Fruit fly (Drosophila melanogaster) whole organism, embryonic: Measurements from ENCODE around the gene Mob3.
A peak's percentile ranks its signal among the peaks of the same experiment; 100 is the strongest.

Source experiments
- BEAF-32 ChIP-seq: fragments of 200-800 bp; sonication (Bioruptor generic); optimal IDR thresholded peaks from 3 replicates; lab custom pipeline; 2017; ENCODE audit warnings: missing biosample characterization, missing genetic modification characterization, mild to moderate bottlenecking, moderate library complexity, missing genetic modification reagents
- CG10321 ChIP-seq: fragments of 200-800 bp; sonication (Bioruptor generic); IDR thresholded peaks from 2 replicates; pipeline ENCODE4 v1.3.6; 2022; ENCODE audit warnings: missing biosample characterization, missing genetic modification characterization
- CG12155 ChIP-seq: fragments of 200-800 bp; sonication (Bioruptor generic); optimal IDR thresholded peaks from 3 replicates; lab custom pipeline; 2016; ENCODE audit warnings: missing biosample characterization, missing genetic modification characterization
- CG12219 ChIP-seq: fragments of 200-800 bp; sonication (Bioruptor generic); optimal IDR thresholded peaks from 3 replicates; lab custom pipeline; 2018; ENCODE audit warnings: missing biosample characterization, mild to moderate bottlenecking, missing genetic modification characterization
- CG12299 ChIP-seq: fragments of 200-800 bp; sonication (Bioruptor generic); optimal IDR thresholded peaks from 2 replicates; lab custom pipeline; 2018; ENCODE audit warnings: missing biosample characterization, mild to moderate bottlenecking, missing genetic modification characterization
- CG15479 ChIP-seq: fragments of 200-800 bp; sonication (Bioruptor generic); optimal IDR thresholded peaks from 3 replicates; lab custom pipeline; 2019; ENCODE audit warnings: missing biosample characterization, mild to moderate bottlenecking, missing genetic modification characterization, moderate library complexity
- CG16813 ChIP-seq: fragments of 200-800 bp; sonication (Bioruptor generic); IDR thresholded peaks from 3 replicates; pipeline ENCODE4 v1.3.6; 2022; ENCODE audit warnings: missing biosample characterization, missing genetic modification characterization; ENCODE audit not compliant: partially characterized antibody
- CG17186 ChIP-seq: fragments of 200-800 bp; sonication (Bioruptor generic); optimal IDR thresholded peaks from 3 replicates; lab custom pipeline; 2017; ENCODE audit warnings: missing biosample characterization, missing genetic modification reagents, missing genetic modification characterization
- CG17359 ChIP-seq: fragments of 200-800 bp; sonication (Bioruptor generic); optimal IDR thresholded peaks from 3 replicates; lab custom pipeline; 2018; ENCODE audit warnings: missing biosample characterization, mild to moderate bottlenecking, missing genetic modification characterization, moderate library complexity
- CG18476 ChIP-seq: fragments of 200-800 bp; sonication (Bioruptor generic); optimal IDR thresholded peaks from 2 replicates; lab custom pipeline; 2016; ENCODE audit warnings: missing biosample characterization, mild to moderate bottlenecking, missing genetic modification characterization
- CG2199 ChIP-seq: fragments of 200-800 bp; sonication (Bioruptor generic); IDR thresholded peaks from 3 replicates; pipeline ENCODE4 v1.3.6; 2022; ENCODE audit warnings: missing biosample characterization, missing genetic modification characterization
- CG30020 ChIP-seq: fragments of 200-800 bp; optimal IDR thresholded peaks from 2 replicates; lab custom pipeline; 2019; ENCODE audit warnings: missing biosample characterization, mild to moderate bottlenecking, missing genetic modification characterization, moderate library complexity
- CG3281 ChIP-seq: fragments of 200-800 bp; sonication (Bioruptor generic); optimal IDR thresholded peaks from 3 replicates; lab custom pipeline; 2017; ENCODE audit warnings: missing biosample characterization, mild to moderate bottlenecking, missing genetic modification characterization
- CG33213 ChIP-seq: fragments of 200-800 bp; sonication (Bioruptor generic); optimal IDR thresholded peaks from 3 replicates; lab custom pipeline; 2016; ENCODE audit warnings: missing biosample characterization, missing genetic modification characterization
- CG5180 ChIP-seq: fragments of 200-800 bp; sonication (Bioruptor generic); optimal IDR thresholded peaks from 3 replicates; lab custom pipeline; 2017; ENCODE audit warnings: missing biosample characterization, missing genetic modification characterization, mild to moderate bottlenecking, moderate library complexity, missing genetic modification reagents
- CG6272 ChIP-seq: fragments of 200-800 bp; sonication (Bioruptor generic); IDR thresholded peaks from 2 replicates; pipeline ENCODE4 v1.3.6; 2022; ENCODE audit warnings: missing biosample characterization, missing genetic modification characterization
- CG6813 ChIP-seq: fragments of 200-800 bp; sonication (Bioruptor generic); optimal IDR thresholded peaks from 2 replicates; lab custom pipeline; 2017; ENCODE audit warnings: missing biosample characterization, missing genetic modification characterization, mild to moderate bottlenecking, moderate library complexity, missing genetic modification reagents
- D ChIP-seq, 2 experiments: fragments of 200-800 bp in 1 of 2; fragments of >200 bp in 1 of 2; sonication (Bioruptor generic) in 1 of 2; optimal IDR thresholded peaks; 2 replicates in 1 of 2; 3 replicates in 1 of 2; lab custom pipeline; 2017; ENCODE audit warnings: mild to moderate bottlenecking in 1 of 2, missing biosample characterization in 1 of 2, missing genetic modification characterization in 1 of 2, missing genetic modification reagents in 1 of 2
- D19A ChIP-seq: fragments of 200-800 bp; optimal IDR thresholded peaks from 3 replicates; lab custom pipeline; 2019; ENCODE audit warnings: missing biosample characterization, mild to moderate bottlenecking, missing genetic modification characterization, moderate library complexity
- Ets97D ChIP-seq: fragments of 200-800 bp; sonication (Bioruptor generic); optimal IDR thresholded peaks from 3 replicates; lab custom pipeline; 2016; ENCODE audit warnings: missing biosample characterization, missing genetic modification characterization
- HLH3B ChIP-seq: fragments of 200-800 bp; sonication (Bioruptor generic); IDR thresholded peaks from 2 replicates; pipeline ENCODE4 v1.3.6; 2022; ENCODE audit warnings: missing biosample characterization, missing genetic modification characterization
- Max ChIP-seq: fragments of 200-800 bp; sonication (Bioruptor generic); optimal IDR thresholded peaks from 2 replicates; lab custom pipeline; 2016; ENCODE audit warnings: missing biosample characterization, mild to moderate bottlenecking, missing genetic modification characterization
- Med ChIP-seq: fragments of 200-800 bp; sonication (Bioruptor generic); peaks from one replicate; lab custom pipeline; 2016; ENCODE audit warnings: missing biosample characterization, missing genetic modification characterization, mild to moderate bottlenecking, inconsistent platforms, moderate library complexity
- Opbp ChIP-seq: fragments of 200-800 bp; sonication (Bioruptor generic); IDR thresholded peaks from 3 replicates; pipeline ENCODE4 v1.3.6; 2022; ENCODE audit warnings: missing biosample characterization, missing genetic modification characterization; ENCODE audit not compliant: partially characterized antibody
- Optix ChIP-seq: fragments of 200-800 bp; sonication (Bioruptor generic); IDR thresholded peaks from 3 replicates; pipeline ENCODE4 v1.3.6; 2022; ENCODE audit warnings: missing biosample characterization, missing genetic modification characterization
- Pdp1 ChIP-seq, 2 experiments: fragments of 200-800 bp; sonication (Bioruptor generic); optimal IDR thresholded peaks; 3 replicates each; lab custom pipeline; 2016; ENCODE audit warnings: missing biosample characterization in 2 of 2, missing genetic modification characterization in 2 of 2, mild to moderate bottlenecking in 1 of 2, moderate library complexity in 1 of 2
- Ravus ChIP-seq: fragments of 200-800 bp; sonication (Bioruptor generic); IDR thresholded peaks from 2 replicates; pipeline ENCODE4 v1.3.6; 2022; ENCODE audit warnings: missing biosample characterization, missing genetic modification characterization
- Rfx ChIP-seq: fragments of 200-800 bp; sonication (Bioruptor generic); IDR thresholded peaks from 2 replicates; pipeline ENCODE4 v1.3.6; 2022; ENCODE audit warnings: missing biosample characterization, missing genetic modification characterization
- Sry-β ChIP-seq: fragments of 200-800 bp; sonication (Bioruptor generic); optimal IDR thresholded peaks from 2 replicates; lab custom pipeline; 2018; ENCODE audit warnings: missing biosample characterization, mild to moderate bottlenecking, missing genetic modification characterization, moderate library complexity
- Tbp ChIP-seq: fragments of >200 bp; optimal IDR thresholded peaks from 2 replicates; lab custom pipeline; 2018; ENCODE audit warnings: missing biosample characterization, missing genetic modification characterization
- Trl ChIP-seq, 3 experiments: fragments of >200 bp in 2 of 3; fragments of 200-800 bp in 1 of 3; sonication (Bioruptor generic) in 1 of 3; optimal IDR thresholded peaks; 2 replicates in 1 of 3; 3 replicates in 2 of 3; lab custom pipeline; 2016 to 2017; ENCODE audit warnings: missing biosample characterization in 1 of 3, missing genetic modification characterization in 1 of 3
- ab ChIP-seq: fragments of 200-800 bp; sonication (Bioruptor generic); optimal IDR thresholded peaks from 2 replicates; lab custom pipeline; 2016; ENCODE audit warnings: missing biosample characterization, missing genetic modification characterization
- cad ChIP-seq: fragments of >200 bp; optimal IDR thresholded peaks from 2 replicates; lab custom pipeline; 2017; ENCODE audit warnings: missing biosample characterization, missing genetic modification characterization
- eve ChIP-seq, 2 experiments: fragments of >200 bp; optimal IDR thresholded peaks; 2 replicates each; lab custom pipeline; 2017; ENCODE audit warnings: missing biosample characterization in 2 of 2, missing genetic modification characterization in 2 of 2
- exex ChIP-seq: fragments of 200-800 bp; sonication (Bioruptor generic); optimal IDR thresholded peaks from 4 replicates; lab custom pipeline; 2018; ENCODE audit warnings: missing biosample characterization, mild to moderate bottlenecking, missing genetic modification characterization, moderate library complexity
- gfzf ChIP-seq: fragments of 200-800 bp; sonication (Bioruptor generic); optimal IDR thresholded peaks from 2 replicates; lab custom pipeline; 2016; ENCODE audit warnings: missing biosample characterization, mild to moderate bottlenecking, missing genetic modification characterization, moderate library complexity
- gt ChIP-seq: fragments of 200-800 bp; sonication (Bioruptor generic); IDR thresholded peaks from 2 replicates; pipeline ENCODE4 v1.3.6; 2022; ENCODE audit warnings: missing biosample characterization, missing genetic modification characterization
- h ChIP-seq: fragments of >200 bp; optimal IDR thresholded peaks from 2 replicates; lab custom pipeline; 2017
- nerfin-1 ChIP-seq: fragments of 200-800 bp; sonication (Bioruptor generic); optimal IDR thresholded peaks from 3 replicates; lab custom pipeline; 2019; ENCODE audit warnings: missing biosample characterization, mild to moderate bottlenecking, missing genetic modification characterization, moderate library complexity
- pfk ChIP-seq: fragments of 200-800 bp; sonication (Bioruptor generic); optimal IDR thresholded peaks from 2 replicates; lab custom pipeline; 2018; ENCODE audit warnings: missing biosample characterization, mild to moderate bottlenecking, missing genetic modification characterization, moderate library complexity
- repo ChIP-seq: fragments of 200-800 bp; sonication (Bioruptor generic); optimal IDR thresholded peaks from 2 replicates; lab custom pipeline; 2016; ENCODE audit warnings: missing biosample characterization, missing genetic modification characterization
- scrt ChIP-seq: fragments of 200-800 bp; sonication (Bioruptor generic); optimal IDR thresholded peaks from 2 replicates; lab custom pipeline; 2018; ENCODE audit warnings: missing biosample characterization, mild to moderate bottlenecking, missing genetic modification characterization, moderate library complexity
- sens ChIP-seq: fragments of 200-800 bp; sonication (Bioruptor generic); peaks from one replicate; lab custom pipeline; 2016; ENCODE audit warnings: missing biosample characterization, missing genetic modification characterization
- sens-2 ChIP-seq: fragments of 200-800 bp; sonication (Bioruptor generic); IDR thresholded peaks from 2 replicates; pipeline ENCODE4 v1.3.6; 2022; ENCODE audit warnings: missing biosample characterization, missing genetic modification characterization
- tin ChIP-seq: fragments of 200-800 bp; sonication (Bioruptor generic); optimal IDR thresholded peaks from 3 replicates; lab custom pipeline; 2016; ENCODE audit warnings: missing biosample characterization, missing genetic modification characterization
- ttk ChIP-seq: fragments of 200-800 bp; sonication (Bioruptor generic); IDR thresholded peaks from 2 replicates; pipeline ENCODE4 v2.1.2; 2022; ENCODE audit warnings: missing biosample characterization, missing genetic modification characterization

The Mob3 gene

DNA sequence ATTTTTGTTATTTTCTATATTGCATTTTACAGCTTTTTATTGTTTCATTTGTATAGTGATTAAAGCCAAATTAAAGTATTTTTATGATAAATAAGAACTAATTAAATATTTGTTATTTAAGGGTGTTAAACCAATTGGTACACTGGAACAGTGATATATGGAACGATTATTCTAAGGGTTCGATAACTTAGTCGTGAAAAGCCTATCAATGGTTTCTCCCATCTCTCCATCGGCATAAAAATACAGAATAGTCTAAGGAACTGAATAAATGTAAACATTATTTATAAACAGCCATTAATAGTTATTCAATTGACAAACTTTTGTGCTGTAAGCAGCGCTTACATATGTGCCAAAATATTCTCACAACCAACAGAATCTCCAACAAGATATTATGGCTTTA, at the start of gene Mob3 (continued):
- TF ChIP-seq CG12219: no peak
- no peak for TF ChIP-seq Tbp (GFP tag; lab: Kevin White, UChicago)
- TF ChIP-seq CG6813 (GFP tag; lab: Kevin White, UChicago): no peak

DNA sequence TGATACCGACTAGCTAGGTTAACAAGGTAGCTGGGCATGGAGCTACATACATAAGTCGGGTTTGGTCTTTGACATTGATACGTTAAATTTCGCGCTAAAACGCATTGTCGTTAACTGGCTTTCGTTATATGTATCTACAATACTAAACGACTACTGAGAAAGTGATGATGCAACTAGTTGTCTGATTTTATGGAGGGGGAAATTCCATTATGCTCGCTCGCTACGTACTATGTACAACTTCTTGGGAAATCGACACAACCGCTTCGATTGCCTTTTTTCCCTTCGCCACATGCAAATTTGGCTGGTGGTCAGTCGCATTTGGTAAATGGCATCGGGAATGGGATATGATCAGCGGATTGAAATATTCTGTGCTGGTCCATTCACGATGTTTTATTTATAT, 45.1 kb upstream of the Mob3 start:
- no peak for TF ChIP-seq pfk (GFP tag; lab: Kevin White, UChicago)
- TF ChIP-seq CG12299: no peak
- TF ChIP-seq cad (GFP tag; lab: Kevin White, UChicago): peak; percentile 5
- TF ChIP-seq eve (GFP tag; optimal IDR thresholded peaks at IDR 0.05; lab: Kevin White, UChicago): peak in 1 of 2 experiments; percentile 75
- no peak for TF ChIP-seq CG17186 (GFP tag; lab: Kevin White, UChicago)
- peak; percentile 52 for TF ChIP-seq nerfin-1 (tag; lab: Kevin White, UChicago)
- no peak for TF ChIP-seq CG5180 (GFP tag; lab: Kevin White, UChicago)
- no peak for TF ChIP-seq tin (GFP tag; lab: Kevin White, UChicago)
- no peak for TF ChIP-seq ttk (GFP tag; lab: Robert Waterston, UW)
- TF ChIP-seq D (optimal IDR thresholded peaks at IDR 0.05; lab: Kevin White, UChicago): no peak
- TF ChIP-seq D (GFP tag; optimal IDR thresholded peaks at IDR 0.05; lab: Kevin White, UChicago): no peak
- no peak for TF ChIP-seq repo (GFP tag; lab: Kevin White, UChicago)
- 0 out of 2 replicates have a peak, but pooled peaks have one; percentile 8 for TF ChIP-seq HLH3B (GFP tag; lab: Robert Waterston, UW)
- no peak for TF ChIP-seq D19A (tag; lab: Kevin White, UChicago)
- peak; percentile 36 for TF ChIP-seq scrt
- TF ChIP-seq Ravus (GFP tag; lab: Robert Waterston, UW): no peak
- TF ChIP-seq ab: no peak
- TF ChIP-seq gt (GFP tag; lab: Robert Waterston, UW): no peak
- no peak for TF ChIP-seq Med
- TF ChIP-seq Rfx (GFP tag; lab: Robert Waterston, UW): no peak
- no peak for TF ChIP-seq CG17359 (tag; lab: Kevin White, UChicago)
- TF ChIP-seq CG18476 (GFP tag; lab: Kevin White, UChicago): no peak
- TF ChIP-seq Pdp1 (GFP tag; optimal IDR thresholded peaks at IDR 0.05; lab: Kevin White, UChicago): peak in 1 of 2 experiments; percentile 96
- no peak for TF ChIP-seq Trl (optimal IDR thresholded peaks at IDR 0.05; lab: Kevin White, UChicago)
- no peak for TF ChIP-seq Trl (GFP tag; optimal IDR thresholded peaks at IDR 0.05; lab: Kevin White, UChicago)
- no peak for TF ChIP-seq CG6272 (GFP tag; lab: Robert Waterston, UW)
- peak; percentile 14 for TF ChIP-seq CG15479 (GFP tag; lab: Kevin White, UChicago)
- 0 out of 3 replicates have a peak, but pooled peaks have one; percentile 32 for TF ChIP-seq CG2199 (GFP tag; lab: Robert Waterston, UW)
- no peak for TF ChIP-seq h (lab: Kevin White, UChicago)
- no peak for TF ChIP-seq CG16813
- no peak for TF ChIP-seq sens-2 (GFP tag; lab: Robert Waterston, UW)
- TF ChIP-seq CG33213 (GFP tag; lab: Kevin White, UChicago): no peak
- no peak for TF ChIP-seq Optix (GFP tag; lab: Robert Waterston, UW)
- TF ChIP-seq sens (GFP tag; lab: Kevin White, UChicago): peak; percentile 40
- TF ChIP-seq gfzf: no peak

DNA sequence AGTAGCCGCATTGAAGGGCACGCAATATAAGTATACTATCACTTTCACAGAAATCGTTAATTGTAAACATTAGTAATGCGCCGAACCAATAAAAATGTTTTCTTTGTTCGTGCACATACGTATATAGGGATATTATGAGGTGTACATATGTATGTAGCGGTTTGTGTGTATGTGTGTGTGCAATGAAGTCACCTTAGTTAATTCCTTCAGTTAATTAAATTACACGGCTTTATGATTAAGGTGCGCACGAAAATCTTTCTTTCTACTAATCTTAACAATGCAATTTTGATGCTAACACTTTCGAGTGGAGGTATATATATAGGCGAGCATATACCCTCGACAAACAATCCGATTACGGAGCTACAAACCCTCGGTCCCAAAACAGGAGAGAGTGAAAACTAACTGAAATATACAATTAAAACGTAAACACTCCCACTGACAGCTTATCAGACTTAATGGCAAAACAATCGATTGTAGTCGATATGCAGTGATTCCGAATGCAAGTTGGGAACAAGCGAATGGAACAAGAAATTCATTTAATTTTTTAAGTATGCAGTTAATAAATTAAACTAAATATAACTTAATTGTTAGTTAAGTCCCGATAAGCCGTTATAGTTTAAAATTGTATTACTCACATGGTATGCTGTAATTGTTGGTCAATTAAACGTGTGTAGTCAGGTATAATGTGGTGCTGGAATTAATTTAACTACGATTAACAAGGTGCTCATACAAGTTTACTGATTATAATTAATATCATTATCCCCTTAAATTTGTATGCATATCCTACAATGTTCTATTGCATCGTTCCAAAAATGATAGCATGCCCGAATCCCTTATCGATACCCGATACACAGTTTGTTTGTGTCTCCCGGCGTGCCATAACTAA, 44.4 kb upstream of the Mob3 start, which contains the start of the genes Npc1a and Prosalpha6:
TSS of gene Npc1a (minus strand) at position 716 of the 886 bp plus-strand sequence.
TSS of gene Prosalpha6 (plus strand) at position 851 of the 886 bp plus-strand sequence.
- TF ChIP-seq CG3281 (GFP tag; lab: Kevin White, UChicago): no peak
- TF ChIP-seq Opbp: peak; percentile 77; the same call in 2 of the 3 replicates
- peak; percentile 88 for TF ChIP-seq BEAF-32 (GFP tag; lab: Kevin White, UChicago)
- no peak for TF ChIP-seq CG12299
- TF ChIP-seq CG10321 (GFP tag; lab: Robert Waterston, UW): no peak
- peak; percentile 31 for TF ChIP-seq exex (tag; lab: Kevin White, UChicago)
- TF ChIP-seq ab: peak; percentile 20
- peak; percentile 16 for TF ChIP-seq CG12155 (GFP tag; lab: Kevin White, UChicago)
- TF ChIP-seq CG5180 (GFP tag; lab: Kevin White, UChicago): peak; percentile 21
- TF ChIP-seq Sry-β: peak; percentile 46
- peak; percentile 68 for TF ChIP-seq Ets97D (GFP tag; lab: Kevin White, UChicago)
- TF ChIP-seq Max (GFP tag; lab: Kevin White, UChicago): peak; percentile 43
- peak; percentile 99 for TF ChIP-seq CG30020 (tag; lab: Kevin White, UChicago)
